Comparison of ENCODE assay signal across 1 fruit fly cellular context in genomic region chr2L:12350880-12351279, dm6.
A peak's percentile ranks its signal among the peaks of the same experiment; 100 is the strongest.
TF ChIP-seq lines count a peak whose summit lies in the region.

No protein-coding gene starts in this region.

TF ChIP-seq in whole organism, embryonic, 481 proteins besides CTCF, POLR2A, EP300 and RAD21 (continued from another document and continues in another):
- TF ChIP-seq sug (tag; optimal IDR thresholded peaks at IDR 0.05; lab: Kevin White, UChicago) (no peak), Hand (GFP tag; optimal IDR thresholded peaks at IDR 0.05; lab: Kevin White, UChicago) (no peak), tup (GFP tag; optimal IDR thresholded peaks at IDR 0.05; lab: Kevin White, UChicago) (no peak), CG14014 (GFP tag; IDR thresholded peaks at IDR 0.05; lab: Robert Waterston, UW) (no peak), CG18599 (GFP tag; optimal IDR thresholded peaks at IDR 0.05; lab: Kevin White, UChicago) (no peak), Nf-YA (GFP tag; IDR thresholded peaks at IDR 0.05; lab: Robert Waterston, UW) (no peak), CG16779 (GFP tag; IDR thresholded peaks at IDR 0.05; lab: Robert Waterston, UW) (no peak), CG17385 (GFP tag; optimal IDR thresholded peaks at IDR 0.05; lab: Kevin White, UChicago) (peak; percentile 15), BtbVII (GFP tag; optimal IDR thresholded peaks at IDR 0.05; lab: Kevin White, UChicago) (no peak), CG8290 (GFP tag; optimal IDR thresholded peaks at IDR 0.05; lab: Kevin White, UChicago) (peak; percentile 9), CG8290 (tag; optimal IDR thresholded peaks at IDR 0.05; lab: Kevin White, UChicago) (no peak), CG3065 (GFP tag; optimal IDR thresholded peaks at IDR 0.05; lab: Kevin White, UChicago) (no peak), CG5245 (GFP tag; optimal IDR thresholded peaks at IDR 0.05; lab: Kevin White, UChicago) (peak; percentile 15), Hr3 (GFP tag; optimal IDR thresholded peaks at IDR 0.05; lab: Kevin White, UChicago) (peak; percentile 21), dm (GFP tag; optimal IDR thresholded peaks at IDR 0.05; lab: Kevin White, UChicago) (no peak), gsb-n (tag; optimal IDR thresholded peaks at IDR 0.05; lab: Kevin White, UChicago) (peak; percentile 20), CG1603 (tag; optimal IDR thresholded peaks at IDR 0.05; lab: Kevin White, UChicago) (peak; percentile 84), abd-A (tag; optimal IDR thresholded peaks at IDR 0.05; lab: Kevin White, UChicago) (no peak), pho (GFP tag; optimal IDR thresholded peaks at IDR 0.05; lab: Kevin White, UChicago) (no peak), chm (GFP tag; IDR thresholded peaks at IDR 0.05; lab: Robert Waterston, UW) (peak; percentile 59; the same call in 1 of the 2 replicates), Meics (GFP tag; optimal IDR thresholded peaks at IDR 0.05; lab: Kevin White, UChicago) (no peak), Hr39 (optimal IDR thresholded peaks at IDR 0.05; lab: Kevin White, UChicago) (no peak), Ssrp (tag; optimal IDR thresholded peaks at IDR 0.05; lab: Kevin White, UChicago) (peak; percentile 20), sens-2 (GFP tag; IDR thresholded peaks at IDR 0.05; lab: Robert Waterston, UW) (peak; percentile 65; the same call in 1 of the 2 replicates), prd (optimal IDR thresholded peaks at IDR 0.05; lab: Kevin White, UChicago) (no peak), prd (GFP tag; IDR thresholded peaks at IDR 0.05; lab: Robert Waterston, UW) (peak; percentile 88), ap (GFP tag; IDR thresholded peaks at IDR 0.05; lab: Robert Waterston, UW) (peak; percentile 50; the same call in 1 of the 2 replicates), CG12942 (GFP tag; optimal IDR thresholded peaks at IDR 0.05; lab: Kevin White, UChicago) (no peak), Opbp (GFP tag; IDR thresholded peaks at IDR 0.05; lab: Robert Waterston, UW; ENCODE audit: partially characterized antibody) (no peak), YL-1 (GFP tag; optimal IDR thresholded peaks at IDR 0.05; lab: Kevin White, UChicago) (no peak), CG10654 (GFP tag; optimal IDR thresholded peaks at IDR 0.05; lab: Kevin White, UChicago) (peak; percentile 38), Abd-B (GFP tag; optimal IDR thresholded peaks at IDR 0.05; lab: Kevin White, UChicago) (peak; percentile 14), Hmr (GFP tag; optimal IDR thresholded peaks at IDR 0.05; lab: Kevin White, UChicago) (no peak), luna (GFP tag; optimal IDR thresholded peaks at IDR 0.05; lab: Kevin White, UChicago) (no peak), CG18011 (GFP tag; optimal IDR thresholded peaks at IDR 0.05; lab: Kevin White, UChicago) (no peak), onecut (GFP tag; IDR thresholded peaks at IDR 0.05; lab: Robert Waterston, UW) (peak; percentile 47), CG7357 (GFP tag; IDR thresholded peaks at IDR 0.05; lab: Robert Waterston, UW) (no peak), da (GFP tag; optimal IDR thresholded peaks at IDR 0.05; lab: Kevin White, UChicago) (no peak), CG10979 (tag; optimal IDR thresholded peaks at IDR 0.05; lab: Kevin White, UChicago) (peak; percentile 78), oc (tag; optimal IDR thresholded peaks at IDR 0.05; lab: Kevin White, UChicago) (no peak), HLHmδ (GFP tag; optimal IDR thresholded peaks at IDR 0.05; lab: Kevin White, UChicago) (no peak), otp (GFP tag; IDR thresholded peaks at IDR 0.05; lab: Robert Waterston, UW) (peak; percentile 50; the same call in 1 of the 3 replicates), ac (GFP tag; optimal IDR thresholded peaks at IDR 0.05; lab: Kevin White, UChicago) (no peak), Six4 (GFP tag; optimal IDR thresholded peaks at IDR 0.05; lab: Kevin White, UChicago) (peak; percentile 14), CG17612 (GFP tag; IDR thresholded peaks at IDR 0.05; lab: Robert Waterston, UW) (no peak), Hmx (GFP tag; optimal IDR thresholded peaks at IDR 0.05; lab: Kevin White, UChicago) (no peak), CG8089 (GFP tag; optimal IDR thresholded peaks at IDR 0.05; lab: Kevin White, UChicago) (peak; percentile 43), MESR4 (GFP tag; optimal IDR thresholded peaks at IDR 0.05; lab: Kevin White, UChicago) (no peak), lola (GFP tag; optimal IDR thresholded peaks at IDR 0.05; lab: Kevin White, UChicago) (peak in 1 of 3 experiments; percentile 48), pb (GFP tag; optimal IDR thresholded peaks at IDR 0.05; lab: Kevin White, UChicago) (peak; percentile 17), CG12236 (GFP tag; optimal IDR thresholded peaks at IDR 0.05; lab: Kevin White, UChicago) (peak; percentile 41), kay (GFP tag; optimal IDR thresholded peaks at IDR 0.05; lab: Kevin White, UChicago) (no peak), Ravus (GFP tag; IDR thresholded peaks at IDR 0.05; lab: Robert Waterston, UW) (no peak), D19B (GFP tag; optimal IDR thresholded peaks at IDR 0.05; lab: Kevin White, UChicago) (no peak), sima (GFP tag; optimal IDR thresholded peaks at IDR 0.05; lab: Kevin White, UChicago) (no peak), dan (GFP tag; IDR thresholded peaks at IDR 0.05; lab: Robert Waterston, UW) (no peak), ems (GFP tag; optimal IDR thresholded peaks at IDR 0.05; lab: Kevin White, UChicago) (no peak), gsb (GFP tag; IDR thresholded peaks at IDR 0.05; lab: Robert Waterston, UW) (no peak), lab (GFP tag; optimal IDR thresholded peaks at IDR 0.05; lab: Kevin White, UChicago) (no peak), dmrt99B (tag; optimal IDR thresholded peaks at IDR 0.05; lab: Kevin White, UChicago) (peak; percentile 49), CG11560 (tag; IDR thresholded peaks at IDR 0.05; lab: Robert Waterston, UW) (no peak), Optix (GFP tag; IDR thresholded peaks at IDR 0.05; lab: Robert Waterston, UW) (peak; percentile 45; the same call in 1 of the 3 replicates), Chrac-16 (GFP tag; optimal IDR thresholded peaks at IDR 0.05; lab: Kevin White, UChicago) (peak; percentile 74), CG3995 (GFP tag; optimal IDR thresholded peaks at IDR 0.05; lab: Kevin White, UChicago) (no peak), repo (GFP tag; optimal IDR thresholded peaks at IDR 0.05; lab: Kevin White, UChicago) (peak; percentile 41), bsh (GFP tag; optimal IDR thresholded peaks at IDR 0.05; lab: Kevin White, UChicago) (peak in 1 of 2 experiments; percentile 71), CG17829 (tag; optimal IDR thresholded peaks at IDR 0.05; lab: Kevin White, UChicago) (peak; percentile 40), lbe (GFP tag; optimal IDR thresholded peaks at IDR 0.05; lab: Kevin White, UChicago) (no peak), CG6813 (GFP tag; optimal IDR thresholded peaks at IDR 0.05; lab: Kevin White, UChicago) (peak; percentile 15), slou (GFP tag; optimal IDR thresholded peaks at IDR 0.05; lab: Kevin White, UChicago) (peak; percentile 5), Fer1 (GFP tag; optimal IDR thresholded peaks at IDR 0.05; lab: Kevin White, UChicago) (no peak), CG2116 (GFP tag; optimal IDR thresholded peaks at IDR 0.05; lab: Kevin White, UChicago) (no peak), zf30C (GFP tag; optimal IDR thresholded peaks at IDR 0.05; lab: Kevin White, UChicago) (peak; percentile 64), CG14860 (GFP tag; IDR thresholded peaks at IDR 0.05; lab: Robert Waterston, UW; ENCODE audit: partially characterized antibody) (no peak), CG7928 (GFP tag; optimal IDR thresholded peaks at IDR 0.05; lab: Kevin White, UChicago) (no peak), Rfx (GFP tag; IDR thresholded peaks at IDR 0.05; lab: Robert Waterston, UW) (no peak), CG1024 (GFP tag; IDR thresholded peaks at IDR 0.05; lab: Robert Waterston, UW) (0 out of 2 replicates have a peak, but pooled peaks have one; percentile 14), schlank (tag; optimal IDR thresholded peaks at IDR 0.05; lab: Kevin White, UChicago) (no peak), Lpt (GFP tag; optimal IDR thresholded peaks at IDR 0.05; lab: Kevin White, UChicago) (no peak), NK7.1 (GFP tag; optimal IDR thresholded peaks at IDR 0.05; lab: Kevin White, UChicago) (no peak), Hsf (GFP tag; optimal IDR thresholded peaks at IDR 0.05; lab: Kevin White, UChicago) (peak; percentile 7), Ets65A (GFP tag; lab: Kevin White, UChicago) (peak; percentile 72), Atf3 (GFP tag; optimal IDR thresholded peaks at IDR 0.05; lab: Kevin White, UChicago) (peak; percentile 35), Vsx1 (GFP tag; optimal IDR thresholded peaks at IDR 0.05; lab: Kevin White, UChicago) (peak; percentile 12), CG4360 (GFP tag; IDR thresholded peaks at IDR 0.05; lab: Robert Waterston, UW) (no peak), tgo (GFP tag; IDR thresholded peaks at IDR 0.05; lab: Robert Waterston, UW) (peak; percentile 47; the same call in 2 of the 3 replicates), CG18619 (GFP tag; optimal IDR thresholded peaks at IDR 0.05; lab: Kevin White, UChicago) (no peak), mam (GFP tag; optimal IDR thresholded peaks at IDR 0.05; lab: Kevin White, UChicago) (peak; percentile 23), eyg (GFP tag; optimal IDR thresholded peaks at IDR 0.05; lab: Kevin White, UChicago) (peak; percentile 14), gcm2 (GFP tag; optimal IDR thresholded peaks at IDR 0.05; lab: Kevin White, UChicago) (no peak), jigr1 (GFP tag; IDR thresholded peaks at IDR 0.05; lab: Robert Waterston, UW) (no peak), klu (GFP tag; IDR thresholded peaks at IDR 0.05; lab: Robert Waterston, UW) (peak; percentile 25; the same call in 1 of the 2 replicates), Adf1 (GFP tag; IDR thresholded peaks at IDR 0.05; lab: Robert Waterston, UW) (no peak), Stat92E (GFP tag; optimal IDR thresholded peaks at IDR 0.05; lab: Kevin White, UChicago) (no peak), hbn (GFP tag; IDR thresholded peaks at IDR 0.05; lab: Robert Waterston, UW; ENCODE audit: partially characterized antibody) (no peak), CG3726 (GFP tag; IDR thresholded peaks at IDR 0.05; lab: Robert Waterston, UW) (no peak), CG42726 (GFP tag; IDR thresholded peaks at IDR 0.05; lab: Robert Waterston, UW; ENCODE audit: partially characterized antibody) (no peak), CG11504 (tag; optimal IDR thresholded peaks at IDR 0.05; lab: Kevin White, UChicago) (peak; percentile 67), Nf-YC (tag; optimal IDR thresholded peaks at IDR 0.05; lab: Kevin White, UChicago) (no peak), CG4617 (GFP tag; optimal IDR thresholded peaks at IDR 0.05; lab: Kevin White, UChicago; ENCODE audit: borderline replicate concordance) (no peak), CG13123 (GFP tag; optimal IDR thresholded peaks at IDR 0.05; lab: Kevin White, UChicago) (no peak), cg (GFP tag; optimal IDR thresholded peaks at IDR 0.05; lab: Kevin White, UChicago) (peak; percentile 55), Pdp1 (GFP tag; optimal IDR thresholded peaks at IDR 0.05; lab: Kevin White, UChicago) (peak; percentile 14 to 40), CG34224 (GFP tag; IDR thresholded peaks at IDR 0.05; lab: Robert Waterston, UW; ENCODE audit: partially characterized antibody) (no peak), gem (tag; optimal IDR thresholded peaks at IDR 0.05; lab: Kevin White, UChicago) (peak; percentile 79), CG15479 (GFP tag; optimal IDR thresholded peaks at IDR 0.05; lab: Kevin White, UChicago) (peak; percentile 7), slp2 (GFP tag; optimal IDR thresholded peaks at IDR 0.05; lab: Kevin White, UChicago) (peak; percentile 34), CG6765 (GFP tag; optimal IDR thresholded peaks at IDR 0.05; lab: Kevin White, UChicago) (no peak), CG4820 (GFP tag; optimal IDR thresholded peaks at IDR 0.05; lab: Kevin White, UChicago) (peak; percentile 43), Ada2b (GFP tag; IDR thresholded peaks at IDR 0.05; lab: Robert Waterston, UW) (no peak), trem (tag; optimal IDR thresholded peaks at IDR 0.05; lab: Kevin White, UChicago) (no peak), CG7271 (tag; optimal IDR thresholded peaks at IDR 0.05; lab: Kevin White, UChicago) (no peak), Aef1 (GFP tag; IDR thresholded peaks at IDR 0.05; lab: Robert Waterston, UW) (0 out of 3 replicates have a peak, but pooled peaks have one; percentile 28), CG2199 (GFP tag; IDR thresholded peaks at IDR 0.05; lab: Robert Waterston, UW) (0 out of 3 replicates have a peak, but pooled peaks have one; percentile 13), disco-r (GFP tag; optimal IDR thresholded peaks at IDR 0.05; lab: Kevin White, UChicago) (no peak), CG8359 (GFP tag; optimal IDR thresholded peaks at IDR 0.05; lab: Kevin White, UChicago; ENCODE audit: borderline replicate concordance) (no peak), vfl (GFP tag; optimal IDR thresholded peaks at IDR 0.05; lab: Kevin White, UChicago) (no peak), stc (GFP tag; IDR thresholded peaks at IDR 0.05; lab: Robert Waterston, UW) (0 out of 2 replicates have a peak, but pooled peaks have one; percentile 41), btn (GFP tag; optimal IDR thresholded peaks at IDR 0.05; lab: Kevin White, UChicago) (peak; percentile 36), jing (GFP tag; optimal IDR thresholded peaks at IDR 0.05; lab: Kevin White, UChicago) (no peak), br (optimal IDR thresholded peaks at IDR 0.05; lab: Kevin White, UChicago) (no peak), Sox100B (GFP tag; optimal IDR thresholded peaks at IDR 0.05; lab: Kevin White, UChicago) (peak; percentile 24), Myb (GFP tag; optimal IDR thresholded peaks at IDR 0.05; lab: Kevin White, UChicago) (peak; percentile 9), esg (GFP tag; conservative IDR thresholded peaks at IDR 0.05; lab: Robert Waterston, UW) (no peak), MBD-R2 (GFP tag; IDR thresholded peaks at IDR 0.05; lab: Robert Waterston, UW) (no peak), C15 (GFP tag; IDR thresholded peaks at IDR 0.05; lab: Robert Waterston, UW) (no peak), Dad (GFP tag; optimal IDR thresholded peaks at IDR 0.05; lab: Kevin White, UChicago) (no peak), hb (GFP tag; IDR thresholded peaks at IDR 0.05; lab: Robert Waterston, UW; ENCODE audit: partially characterized antibody) (no peak), E2f1 (GFP tag; IDR thresholded peaks at IDR 0.05; lab: Robert Waterston, UW) (peak; percentile 18; the same call in 1 of the 2 replicates), bbx (GFP tag; IDR thresholded peaks at IDR 0.05; lab: Robert Waterston, UW; ENCODE audit: partially characterized antibody) (no peak), Scr (GFP tag; IDR thresholded peaks at IDR 0.05; lab: Robert Waterston, UW; ENCODE audit: partially characterized antibody) (no peak), Ptx1 (GFP tag; IDR thresholded peaks at IDR 0.05; lab: Robert Waterston, UW) (peak; percentile 48), CG1792 (GFP tag; optimal IDR thresholded peaks at IDR 0.05; lab: Kevin White, UChicago) (no peak), CG13424 (tag; optimal IDR thresholded peaks at IDR 0.05; lab: Kevin White, UChicago) (peak; percentile 56)
